Worm (Caenorhabditis elegans) whole organism, early embryonic: ENCODE data around the gene nhr-263.

Experiments
- ama-1 ChIP-seq: fragments of 150-350 bp; optimal IDR thresholded peaks from 2 replicates; lab custom pipeline; 2014
- ets-7 ChIP-seq: sonication (generic microtip); optimal IDR thresholded peaks from 2 replicates; lab custom pipeline; 2016; ENCODE audit warnings: missing genotype, missing genetic modification characterization, missing compliant biosample characterization
- scrt-1 ChIP-seq: fragments of 200-800 bp; sonication (Bioruptor generic); IDR thresholded peaks from 2 replicates; pipeline ENCODE4 v1.3.6; 2022; ENCODE audit warnings: missing genetic modification characterization, missing compliant biosample characterization
- tbx-37 ChIP-seq: fragments of 200-800 bp; sonication (Bioruptor generic); conservative IDR thresholded peaks from 2 replicates; pipeline ENCODE4 v1.3.6; 2022; ENCODE audit warnings: missing genetic modification reagents, missing genetic modification characterization, missing compliant biosample characterization

ce11 chrV:7369578-7369977 is 27.7 kb upstream of the nhr-263 start, which contains the start of gene srj-14:
- TF ChIP-seq ama-1 (lab: Kevin White, UChicago) (no peak), tbx-37 (GFP tag; lab: Robert Waterston, UW) (no peak), ets-7 (tag; lab: Kevin White, UChicago) (no peak), scrt-1 (GFP tag; lab: Robert Waterston, UW) (no peak)
